Worm (Caenorhabditis elegans) whole organism, L1 larva: Measurements from ENCODE around the gene sqt-1.

Source experiments
- F16B12.6 ChIP-seq: fragments of 150-350 bp; optimal IDR thresholded peaks from 2 replicates; lab custom pipeline; 2014; ENCODE audit warnings: missing biosample characterization, missing genetic modification characterization
- ama-1 ChIP-seq: fragments of 150-350 bp; optimal IDR thresholded peaks from 2 replicates; lab custom pipeline; 2014
- blmp-1 ChIP-seq: fragments of 150-350 bp; optimal IDR thresholded peaks from 2 replicates; lab custom pipeline; 2014; ENCODE audit warnings: missing biosample characterization, missing genetic modification characterization
- ces-1 ChIP-seq: fragments of 150-350 bp; optimal IDR thresholded peaks from 2 replicates; lab custom pipeline; 2014; ENCODE audit warnings: missing biosample characterization, missing genetic modification reagents, missing genetic modification characterization
- dpl-1 ChIP-seq, 3 experiments: fragments of 150-350 bp in 2 of 3; sonication (generic microtip) in 1 of 3; optimal IDR thresholded peaks; 2 replicates each; lab custom pipeline; 2014 to 2017; ENCODE audit warnings: missing biosample characterization in 3 of 3, missing genetic modification characterization in 3 of 3, missing genetic modification reagents in 3 of 3
- dsc-1 ChIP-seq: sonication (generic microtip); optimal IDR thresholded peaks from 2 replicates; lab custom pipeline; 2016; ENCODE audit warnings: mild to moderate bottlenecking, missing genetic modification characterization, missing compliant biosample characterization
- efl-1 ChIP-seq, 4 experiments: fragments of 150-350 bp; optimal IDR thresholded peaks in 3 of 4; peaks in 1 of 4; 1 replicate in 1 of 4; 2 replicates in 3 of 4; lab custom pipeline; 2014; ENCODE audit warnings: missing biosample characterization in 2 of 4, missing genetic modification characterization in 2 of 4, missing genetic modification reagents in 2 of 4
- egl-27 ChIP-seq, 2 experiments: fragments of 150-350 bp in 1 of 2; sonication (generic microtip); optimal IDR thresholded peaks; 3 replicates each; lab custom pipeline; 2017 to 2018; ENCODE audit warnings: missing biosample characterization in 2 of 2, missing genetic modification characterization in 2 of 2, missing genetic modification reagents in 2 of 2
- elt-2 ChIP-seq: sonication (generic microtip); optimal IDR thresholded peaks from 2 replicates; lab custom pipeline; 2016; ENCODE audit warnings: missing genetic modification characterization, mild to moderate bottlenecking, inconsistent platforms, missing compliant biosample characterization, missing genetic modification reagents
- fkh-8 ChIP-seq: sonication (generic microtip); optimal IDR thresholded peaks from 2 replicates; lab custom pipeline; 2016; ENCODE audit warnings: mild to moderate bottlenecking, missing genetic modification characterization, missing compliant biosample characterization
- hlh-17 ChIP-seq: fragments of 200-800 bp; sonication (Bioruptor generic); optimal IDR thresholded peaks from 2 replicates; lab custom pipeline; 2018; ENCODE audit warnings: missing genetic modification characterization, mild to moderate bottlenecking, missing compliant biosample characterization, moderate library complexity, borderline replicate concordance
- lin-15B ChIP-seq: fragments of 150-350 bp; sonication (generic microtip); optimal IDR thresholded peaks from 3 replicates; lab custom pipeline; 2014; ENCODE audit warnings: missing biosample characterization, missing genetic modification characterization
- lin-39 ChIP-seq: fragments of 150-350 bp; optimal IDR thresholded peaks from 2 replicates; lab custom pipeline; 2014; ENCODE audit warnings: missing biosample characterization, missing genetic modification reagents, missing genetic modification characterization
- lir-3 ChIP-seq: sonication (generic microtip); optimal IDR thresholded peaks from 2 replicates; lab custom pipeline; 2016; ENCODE audit warnings: mild to moderate bottlenecking, missing genetic modification characterization, moderate library complexity, missing compliant biosample characterization; ENCODE audit not compliant: poor library complexity
- mep-1 ChIP-seq: fragments of 150-350 bp; optimal IDR thresholded peaks from 2 replicates; lab custom pipeline; 2014; ENCODE audit warnings: missing biosample characterization, missing genetic modification characterization
- nhr-11 ChIP-seq: fragments of 150-350 bp; optimal IDR thresholded peaks from 2 replicates; lab custom pipeline; 2014; ENCODE audit warnings: missing biosample characterization, missing genetic modification characterization
- nhr-19 ChIP-seq: fragments of 200-800 bp; sonication (Bioruptor generic); conservative IDR thresholded peaks from 2 replicates; pipeline ENCODE4 v1.3.6; 2022; ENCODE audit warnings: missing genetic modification characterization, missing compliant biosample characterization
- nhr-20 ChIP-seq: sonication (generic microtip); optimal IDR thresholded peaks from 2 replicates; lab custom pipeline; 2016; ENCODE audit warnings: mild to moderate bottlenecking, missing genetic modification characterization, missing compliant biosample characterization
- nhr-237 ChIP-seq: fragments of 150-350 bp; optimal IDR thresholded peaks from 2 replicates; lab custom pipeline; 2014; ENCODE audit warnings: missing biosample characterization, missing genetic modification characterization
- nhr-28 ChIP-seq: fragments of 150-350 bp; optimal IDR thresholded peaks from 2 replicates; lab custom pipeline; 2014; ENCODE audit warnings: missing biosample characterization, missing genetic modification characterization
- nhr-47 ChIP-seq: sonication (generic microtip); optimal IDR thresholded peaks from 2 replicates; lab custom pipeline; 2016; ENCODE audit warnings: mild to moderate bottlenecking, missing genetic modification characterization, moderate library complexity, missing compliant biosample characterization
- nhr-71 ChIP-seq: sonication (generic microtip); optimal IDR thresholded peaks from 2 replicates; lab custom pipeline; 2016; ENCODE audit warnings: mild to moderate bottlenecking, missing genetic modification characterization, moderate library complexity, missing compliant biosample characterization
- nhr-77 ChIP-seq: fragments of 150-350 bp; optimal IDR thresholded peaks from 2 replicates; lab custom pipeline; 2014; ENCODE audit warnings: missing biosample characterization, missing genetic modification characterization
- nhr-84 ChIP-seq: sonication (generic microtip); optimal IDR thresholded peaks from 2 replicates; lab custom pipeline; 2017; ENCODE audit warnings: missing biosample characterization, missing genetic modification characterization
- nhr-85 ChIP-seq: sonication (generic microtip); peaks from one replicate; lab custom pipeline; 2016; ENCODE audit warnings: missing genetic modification characterization, inconsistent platforms, missing compliant biosample characterization
- nhr-90 ChIP-seq: sonication (generic microtip); optimal IDR thresholded peaks from 2 replicates; lab custom pipeline; 2016; ENCODE audit warnings: mild to moderate bottlenecking, missing genetic modification characterization, missing compliant biosample characterization; ENCODE audit not compliant: poor library complexity
- pag-3 ChIP-seq: sonication (generic microtip); optimal IDR thresholded peaks from 2 replicates; lab custom pipeline; 2017; ENCODE audit warnings: missing genetic modification characterization, mild to moderate bottlenecking, missing compliant biosample characterization, antibody characterized with exemption, borderline replicate concordance; ENCODE audit not compliant: insufficient read depth
- snpc-4 ChIP-seq: fragments of 150-350 bp; optimal IDR thresholded peaks from 2 replicates; lab custom pipeline; 2014; ENCODE audit warnings: missing biosample characterization, missing genetic modification characterization
- snu-23 ChIP-seq: sonication (generic microtip); optimal IDR thresholded peaks from 2 replicates; lab custom pipeline; 2016; ENCODE audit warnings: missing genetic modification characterization, missing compliant biosample characterization
- sox-4 ChIP-seq: sonication (generic microtip); optimal IDR thresholded peaks from 2 replicates; lab custom pipeline; 2016; ENCODE audit warnings: missing genetic modification characterization, missing compliant biosample characterization
- sptf-1 ChIP-seq: fragments of 150-350 bp; optimal IDR thresholded peaks from 2 replicates; lab custom pipeline; 2014; ENCODE audit warnings: missing biosample characterization, missing genetic modification characterization
- sup-37 ChIP-seq: fragments of 200-800 bp; sonication (Bioruptor generic); optimal IDR thresholded peaks from 2 replicates; lab custom pipeline; 2018; ENCODE audit warnings: mild to moderate bottlenecking, missing genetic modification characterization, missing compliant biosample characterization
- tlp-1 ChIP-seq: fragments of 150-350 bp; optimal IDR thresholded peaks from 2 replicates; lab custom pipeline; 2014; ENCODE audit warnings: missing biosample characterization, missing genetic modification characterization
- unc-130 ChIP-seq: fragments of 150-350 bp; optimal IDR thresholded peaks from 2 replicates; lab custom pipeline; 2017; ENCODE audit warnings: missing biosample characterization, missing genetic modification characterization, inconsistent platforms
- unc-30 ChIP-seq: sonication (generic microtip); optimal IDR thresholded peaks from 2 replicates; lab custom pipeline; 2017; ENCODE audit warnings: missing biosample characterization, missing genetic modification characterization
- unc-62 ChIP-seq: fragments of 150-350 bp; optimal IDR thresholded peaks from 2 replicates; lab custom pipeline; 2014; ENCODE audit warnings: missing biosample characterization, missing genetic modification reagents, missing genetic modification characterization
- unc-98 ChIP-seq: fragments of 200-800 bp; sonication (Bioruptor generic); IDR thresholded peaks from 2 replicates; pipeline ENCODE4 v1.3.6; 2022; ENCODE audit warnings: missing genetic modification characterization, missing compliant biosample characterization
- zag-1 ChIP-seq: fragments of 150-350 bp; optimal IDR thresholded peaks from 2 replicates; lab custom pipeline; 2014; ENCODE audit warnings: missing biosample characterization, missing genetic modification characterization
- ztf-11 ChIP-seq, 2 experiments: sonication (generic microtip); optimal IDR thresholded peaks; 2 replicates each; lab custom pipeline; 2016 to 2017; ENCODE audit warnings: missing genetic modification characterization in 2 of 2, missing biosample characterization in 1 of 2, missing compliant biosample characterization in 1 of 2
- ztf-4 ChIP-seq: fragments of 150-350 bp; optimal IDR thresholded peaks from 2 replicates; lab custom pipeline; 2014; ENCODE audit warnings: missing biosample characterization, missing genetic modification characterization

sqt-1 gene

ce11 chrII:11337497-11338040, at the start of gene sqt-1:
sqt-1 (minus strand) TSS chrII:11337837.
- TF ChIP-seq ces-1 (GFP tag; lab: Kevin White, UChicago) (no peak), blmp-1 (tag; lab: Kevin White, UChicago) (peak; percentile 48)

ce11 chrII:11386950-11387349, 49.3 kb upstream of the sqt-1 start:
- no peak for TF ChIP-seq unc-130 (tag; lab: Kevin White, UChicago)
- TF ChIP-seq efl-1 (optimal IDR thresholded peaks at IDR 0.05; lab: Kevin White, UChicago) = no peak
- TF ChIP-seq efl-1 (GFP tag; optimal IDR thresholded peaks at IDR 0.05 in 1 of 2; lab: Kevin White, UChicago) = peak in 1 of 2 experiments; percentile 48

- no peak for TF ChIP-seq unc-98 (GFP tag; lab: Robert Waterston, UW)
- TF ChIP-seq unc-30 (tag; lab: Kevin White, UChicago) = no peak
- no peak for TF ChIP-seq dpl-1 (GFP tag; optimal IDR thresholded peaks at IDR 0.05; lab: Kevin White, UChicago)
- no peak for TF ChIP-seq ztf-11 (tag; optimal IDR thresholded peaks at IDR 0.05; lab: Kevin White, UChicago)
- no peak for TF ChIP-seq efl-1 (optimal IDR thresholded peaks at IDR 0.05; lab: Kevin White, UChicago)
- no peak for TF ChIP-seq efl-1 (GFP tag; optimal IDR thresholded peaks at IDR 0.05 in 1 of 2; lab: Kevin White, UChicago)
- TF ChIP-seq F16B12.6 = no peak
- TF ChIP-seq lir-3 = no peak
- TF ChIP-seq nhr-11 (tag; lab: Kevin White, UChicago) = no peak
- TF ChIP-seq, all 84 proteins: peak for 0
Measured at ce11 chrII:11384099-11384498, 46.5 kb upstream of the sqt-1 start.

ce11 chrII:11383058-11383457, 45.4 kb upstream of the sqt-1 start, which contains the start of the genes C33B4.5 and C33B4.4:
C33B4.5 (plus strand) TSS chrII:11383327.
C33B4.4 (minus strand) TSS chrII:11383442.
- TF ChIP-seq sox-4 (tag; lab: Kevin White, UChicago) (no peak), ces-1 (GFP tag; lab: Kevin White, UChicago) (no peak), ztf-4 (tag; lab: Kevin White, UChicago) (no peak), unc-62 (no peak), nhr-84 (tag; lab: Kevin White, UChicago) (no peak), sptf-1 (tag; lab: Kevin White, UChicago) (no peak)

ce11 chrII:11377700-11378099, 40.1 kb upstream of the sqt-1 start:
- TF ChIP-seq nhr-90 (tag; lab: Kevin White, UChicago) (no peak), snu-23 (GFP tag; lab: Kevin White, UChicago) (no peak), zag-1 (no peak), F16B12.6 (no peak), lir-3 (no peak), nhr-28 (tag; lab: Kevin White, UChicago) (no peak), nhr-47 (tag; lab: Kevin White, UChicago) (peak; percentile 10), pag-3 (tag; lab: Kevin White, UChicago) (no peak), dsc-1 (tag; lab: Kevin White, UChicago) (peak; percentile 56), nhr-237 (tag; lab: Kevin White, UChicago) (no peak), lin-39 (tag; lab: Kevin White, UChicago) (no peak), fkh-8 (tag; lab: Kevin White, UChicago) (peak; percentile 53), hlh-17 (GFP tag; lab: Kevin White, UChicago) (no peak)

ce11 chrII:11376598-11377108, 39.0 kb upstream of the sqt-1 start:
- TF ChIP-seq nhr-77 (tag; lab: Kevin White, UChicago) (peak; percentile 16), sup-37 (GFP tag; lab: Kevin White, UChicago) (peak; percentile 36), tlp-1 (tag; lab: Kevin White, UChicago) (no peak), ama-1 (lab: Kevin White, UChicago) (peak; percentile 82), zag-1 (no peak), sox-4 (tag; lab: Kevin White, UChicago) (no peak), mep-1 (tag; lab: Kevin White, UChicago) (no peak), nhr-19 (GFP tag; lab: Robert Waterston, UW) (peak; percentile 60), egl-27 (tag; optimal IDR thresholded peaks at IDR 0.05; lab: Kevin White, UChicago) (no peak), snpc-4 (tag; lab: Kevin White, UChicago) (peak; percentile 96), lin-15B (tag; lab: Kevin White, UChicago) (peak; percentile 13), lin-39 (tag; lab: Kevin White, UChicago) (peak; percentile 34), dpl-1 (GFP tag; optimal IDR thresholded peaks at IDR 0.05; lab: Kevin White, UChicago) (peak in 2 of 3 experiments; percentile 17 to 35), elt-2 (peak; percentile 62), snu-23 (GFP tag; lab: Kevin White, UChicago) (peak; percentile 32), nhr-20 (tag; lab: Kevin White, UChicago) (peak; percentile 52), nhr-71 (tag; lab: Kevin White, UChicago) (peak; percentile 69), nhr-85 (tag; lab: Kevin White, UChicago) (peak; percentile 88), ztf-4 (tag; lab: Kevin White, UChicago) (peak; percentile 44)
